Worm (Caenorhabditis elegans) whole organism, L3 larva: ENCODE data around the gene fut-2.
A peak's percentile ranks its signal among the peaks of the same experiment; 100 is the strongest.
"Not testable (repeated sequence)": the region's sequence is repeated elsewhere in the genome, so short reads cannot be mapped to it uniquely, and the experiment has no call there.

ENCODE experiments used
- R02D3.7 ChIP-seq: fragments of 150-350 bp; optimal IDR thresholded peaks from 2 replicates; lab custom pipeline; 2014; ENCODE audit warnings: missing biosample characterization, missing genetic modification characterization
- ZK546.5 ChIP-seq: sonication (generic microtip); optimal IDR thresholded peaks from 2 replicates; lab custom pipeline; 2017; ENCODE audit warnings: missing biosample characterization, missing genetic modification characterization
- aly-2 ChIP-seq: fragments of 150-350 bp; optimal IDR thresholded peaks from 2 replicates; lab custom pipeline; 2014; ENCODE audit warnings: missing biosample characterization, missing genetic modification characterization
- ama-1 ChIP-seq: fragments of 150-350 bp; optimal IDR thresholded peaks from 2 replicates; lab custom pipeline; 2018
- ceh-16 ChIP-seq: sonication (generic microtip); optimal IDR thresholded peaks from 2 replicates; lab custom pipeline; 2017; ENCODE audit warnings: missing biosample characterization, missing genetic modification characterization
- ceh-82 ChIP-seq: fragments of 150-350 bp; optimal IDR thresholded peaks from 2 replicates; lab custom pipeline; 2014; ENCODE audit warnings: missing biosample characterization, missing genetic modification characterization
- ceh-9 ChIP-seq: sonication (generic microtip); optimal IDR thresholded peaks from 2 replicates; lab custom pipeline; 2018; ENCODE audit warnings: missing biosample characterization, missing genetic modification characterization
- egl-27 ChIP-seq: sonication (generic microtip); optimal IDR thresholded peaks from 4 replicates; lab custom pipeline; 2017; ENCODE audit warnings: missing biosample characterization, missing genetic modification reagents, missing genetic modification characterization
- elt-2 ChIP-seq: sonication (generic microtip); optimal IDR thresholded peaks from 2 replicates; lab custom pipeline; 2016; ENCODE audit warnings: missing genetic modification reagents, mild to moderate bottlenecking, missing genetic modification characterization, missing compliant biosample characterization
- elt-3 ChIP-seq, 3 experiments: fragments of 150-350 bp in 1 of 3; sonication (generic microtip) in 2 of 3; optimal IDR thresholded peaks; 2 replicates in 2 of 3; 4 replicates in 1 of 3; lab custom pipeline; 2014 to 2017; ENCODE audit warnings: missing biosample characterization in 3 of 3, missing genetic modification characterization in 3 of 3
- eor-1 ChIP-seq, 2 experiments: fragments of 150-350 bp; optimal IDR thresholded peaks; 2 replicates each; lab custom pipeline; 2014 to 2018; ENCODE audit warnings: missing biosample characterization in 2 of 2, missing genetic modification characterization in 2 of 2
- fkh-2 ChIP-seq: fragments of 150-350 bp; optimal IDR thresholded peaks from 2 replicates; lab custom pipeline; 2014; ENCODE audit warnings: missing biosample characterization, missing genetic modification reagents, missing genetic modification characterization
- jun-1 ChIP-seq: fragments of 150-350 bp; optimal IDR thresholded peaks from 2 replicates; lab custom pipeline; 2014; ENCODE audit warnings: missing biosample characterization, missing genetic modification reagents, missing genetic modification characterization
- lin-15B ChIP-seq: fragments of 150-350 bp; optimal IDR thresholded peaks from 2 replicates; lab custom pipeline; 2014; ENCODE audit warnings: missing biosample characterization, missing genetic modification characterization
- lin-39 ChIP-seq: fragments of 150-350 bp; optimal IDR thresholded peaks from 2 replicates; lab custom pipeline; 2018; ENCODE audit warnings: missing biosample characterization, missing genetic modification reagents, missing genetic modification characterization
- lsy-12 ChIP-seq: sonication (generic microtip); optimal IDR thresholded peaks from 2 replicates; lab custom pipeline; 2016; ENCODE audit warnings: mild to moderate bottlenecking, missing genetic modification characterization, missing compliant biosample characterization
- mdl-1 ChIP-seq: fragments of 150-350 bp; optimal IDR thresholded peaks from 2 replicates; lab custom pipeline; 2014; ENCODE audit warnings: missing biosample characterization, missing genetic modification characterization
- mml-1 ChIP-seq: fragments of 150-350 bp; sonication (generic microtip); optimal IDR thresholded peaks from 3 replicates; lab custom pipeline; 2014; ENCODE audit warnings: missing biosample characterization, missing genetic modification characterization
- nhr-12 ChIP-seq: fragments of 150-350 bp; optimal IDR thresholded peaks from 2 replicates; lab custom pipeline; 2014; ENCODE audit warnings: missing biosample characterization, missing genetic modification characterization
- nhr-23 ChIP-seq: fragments of 150-350 bp; optimal IDR thresholded peaks from 2 replicates; lab custom pipeline; 2014; ENCODE audit warnings: missing biosample characterization, missing genetic modification reagents, missing genetic modification characterization
- nhr-237 ChIP-seq: fragments of 150-350 bp; optimal IDR thresholded peaks from 2 replicates; lab custom pipeline; 2014; ENCODE audit warnings: missing biosample characterization, missing genetic modification characterization
- nhr-25 ChIP-seq: sonication (generic microtip); optimal IDR thresholded peaks from 2 replicates; lab custom pipeline; 2017; ENCODE audit warnings: missing biosample characterization, missing genetic modification characterization
- nhr-28 ChIP-seq: fragments of 150-350 bp; optimal IDR thresholded peaks from 2 replicates; lab custom pipeline; 2014; ENCODE audit warnings: missing biosample characterization, missing genetic modification characterization
- nhr-43 ChIP-seq: sonication (generic microtip); optimal IDR thresholded peaks from 2 replicates; lab custom pipeline; 2016; ENCODE audit warnings: mild to moderate bottlenecking, missing genetic modification characterization, missing compliant biosample characterization; ENCODE audit not compliant: poor library complexity, severe bottlenecking
- nhr-76 ChIP-seq: fragments of 150-350 bp; sonication (generic microtip); optimal IDR thresholded peaks from 5 replicates; lab custom pipeline; 2014; ENCODE audit warnings: missing biosample characterization, missing genetic modification characterization
- pqm-1 ChIP-seq: fragments of 150-350 bp; optimal IDR thresholded peaks from 2 replicates; lab custom pipeline; 2017; ENCODE audit warnings: missing biosample characterization, missing genetic modification characterization, inconsistent platforms
- sea-2 ChIP-seq: fragments of 150-350 bp; sonication (generic microtip); optimal IDR thresholded peaks from 4 replicates; lab custom pipeline; 2014; ENCODE audit warnings: missing biosample characterization, missing genetic modification reagents, missing genetic modification characterization
- unc-39 ChIP-seq: sonication (generic microtip); optimal IDR thresholded peaks from 4 replicates; lab custom pipeline; 2017; ENCODE audit warnings: missing biosample characterization, missing genetic modification characterization
- ztf-11 ChIP-seq: fragments of 150-350 bp; optimal IDR thresholded peaks from 2 replicates; lab custom pipeline; 2014; ENCODE audit warnings: missing biosample characterization, missing genetic modification characterization
- ztf-4 ChIP-seq: fragments of 150-350 bp; optimal IDR thresholded peaks from 2 replicates; lab custom pipeline; 2014; ENCODE audit warnings: missing biosample characterization, missing genetic modification characterization

Gene fut-2

ce11 chrV:6602556-6603062 is 26.9 kb upstream of the fut-2 start, which contains the start of gene ZK1055.6:
TSS of gene ZK1055.6 (minus strand) at chrV:6602606.
- no peak for TF ChIP-seq aly-2 (tag; lab: Kevin White, UChicago)
- no peak for TF ChIP-seq ztf-4 (tag; lab: Kevin White, UChicago)
- no peak for TF ChIP-seq ceh-9
- TF ChIP-seq lin-15B (tag; lab: Kevin White, UChicago), result no peak
- TF ChIP-seq nhr-23 (tag; lab: Kevin White, UChicago), result no peak
- TF ChIP-seq ZK546.5 (tag; lab: Kevin White, UChicago), result no peak
- no peak for TF ChIP-seq sea-2 (GFP tag; lab: Kevin White, UChicago)
- TF ChIP-seq nhr-43 (tag; lab: Kevin White, UChicago), result no peak
- no peak for TF ChIP-seq fkh-2

ce11 chrV:6593700-6594244 is 18.1 kb upstream of the fut-2 start, which contains the start of gene hcp-1:
TSS of gene hcp-1 (plus strand) at chrV:6594194.
- TF ChIP-seq ceh-16, result no peak
- TF ChIP-seq sea-2 (GFP tag; lab: Kevin White, UChicago), result no peak
- peak; percentile 53 for TF ChIP-seq nhr-25
- peak; percentile 21 for TF ChIP-seq nhr-23 (tag; lab: Kevin White, UChicago)
- peak; percentile 20 for TF ChIP-seq lin-39 (tag; lab: Kevin White, UChicago)
- no peak for TF ChIP-seq jun-1
- TF ChIP-seq lin-15B (tag; lab: Kevin White, UChicago), result peak; percentile 60

ce11 chrV:6590283-6590682 is 14.6 kb upstream of the fut-2 start, which contains the start of gene ZK1055.2:
TSS of gene ZK1055.2 (plus strand) at chrV:6590583.
- TF ChIP-seq nhr-12 (tag; lab: Kevin White, UChicago) (no peak), ceh-82 (tag; lab: Kevin White, UChicago) (no peak), pqm-1 (tag; lab: Kevin White, UChicago) (no peak), mdl-1 (tag; lab: Kevin White, UChicago) (no peak), elt-3 (tag; optimal IDR thresholded peaks at IDR 0.05; lab: Kevin White, UChicago) (no peak), mml-1 (no peak), ztf-11 (tag; lab: Kevin White, UChicago) (no peak), nhr-76 (no peak), lin-39 (tag; lab: Kevin White, UChicago) (no peak), nhr-28 (tag; lab: Kevin White, UChicago) (no peak), egl-27 (no peak), ama-1 (lab: Kevin White, UChicago) (no peak)

- TF ChIP-seq nhr-25; ztf-4 (tag; lab: Kevin White, UChicago); jun-1: not testable (repeated sequence)
Measured at ce11 chrV:6581762-6582161, 6.1 kb upstream of the fut-2 start, which contains the start of gene ZK1055.4. TSS of gene ZK1055.4 (plus strand) at chrV:6582062.

- TF ChIP-seq pqm-1 (tag; lab: Kevin White, UChicago), result peak; percentile 21
- TF ChIP-seq elt-2 (tag; lab: Kevin White, UChicago), result peak; percentile 34
- TF ChIP-seq unc-39 (tag; lab: Kevin White, UChicago), result no peak
- TF ChIP-seq, all 47 proteins: peak for 2
Measured at ce11 chrV:6579992-6580391, 4.3 kb upstream of the fut-2 start, which contains the start of gene EGAP9.3. TSS of gene EGAP9.3 (minus strand) at chrV:6580122.

ce11 chrV:6576567-6576966 is 877 bp upstream of the fut-2 start, which contains the start of gene EGAP9.4:
TSS of gene EGAP9.4 (plus strand) at chrV:6576867.
- TF ChIP-seq ztf-4 (tag; lab: Kevin White, UChicago) (no peak), eor-1 (tag; optimal IDR thresholded peaks at IDR 0.05; lab: Kevin White, UChicago) (no peak), R02D3.7 (tag; lab: Kevin White, UChicago) (no peak), lsy-12 (tag; lab: Kevin White, UChicago) (no peak), pqm-1 (tag; lab: Kevin White, UChicago) (no peak), nhr-237 (tag; lab: Kevin White, UChicago) (no peak)
